Fruit fly (Drosophila melanogaster) whole organism, embryonic: ENCODE measurements around the gene CG43134.
A peak's percentile ranks its signal among the peaks of the same experiment; 100 is the strongest.

Experiments
- Abd-B ChIP-seq: fragments of 200-800 bp; sonication (Bioruptor generic); optimal IDR thresholded peaks from 2 replicates; lab custom pipeline; 2018; ENCODE audit warnings: missing biosample characterization, mild to moderate bottlenecking, missing genetic modification characterization, moderate library complexity
- Ada2b ChIP-seq: fragments of 200-800 bp; sonication (Bioruptor generic); IDR thresholded peaks from 2 replicates; pipeline ENCODE4 v1.3.6; 2022; ENCODE audit warnings: missing biosample characterization, missing genetic modification characterization
- Antp ChIP-seq: fragments of 200-800 bp; sonication (Bioruptor generic); optimal IDR thresholded peaks from 3 replicates; lab custom pipeline; 2016; ENCODE audit warnings: missing biosample characterization, missing genetic modification characterization
- Awh ChIP-seq: fragments of 200-800 bp; sonication (Bioruptor generic); IDR thresholded peaks from 2 replicates; pipeline ENCODE4, ENCODE4 v1.3.6; 2022; ENCODE audit warnings: missing biosample characterization, missing genetic modification characterization
- BEAF-32 ChIP-seq: fragments of 200-800 bp; sonication (Bioruptor generic); optimal IDR thresholded peaks from 3 replicates; lab custom pipeline; 2017; ENCODE audit warnings: missing biosample characterization, missing genetic modification characterization, mild to moderate bottlenecking, moderate library complexity, missing genetic modification reagents
- CG11504 ChIP-seq: fragments of 200-800 bp; sonication (Bioruptor generic); optimal IDR thresholded peaks from 3 replicates; lab custom pipeline; 2019; ENCODE audit warnings: missing biosample characterization, mild to moderate bottlenecking, missing genetic modification characterization, moderate library complexity
- CG12219 ChIP-seq: fragments of 200-800 bp; sonication (Bioruptor generic); optimal IDR thresholded peaks from 3 replicates; lab custom pipeline; 2018; ENCODE audit warnings: missing biosample characterization, mild to moderate bottlenecking, missing genetic modification characterization
- CG13296 ChIP-seq: fragments of 200-800 bp; sonication (Bioruptor generic); optimal IDR thresholded peaks from 3 replicates; lab custom pipeline; 2018; ENCODE audit warnings: missing biosample characterization, mild to moderate bottlenecking, missing genetic modification characterization
- CG15269 ChIP-seq: fragments of 200-800 bp; sonication (Bioruptor generic); optimal IDR thresholded peaks from 2 replicates; lab custom pipeline; 2018; ENCODE audit warnings: missing biosample characterization, mild to moderate bottlenecking, missing genetic modification characterization, moderate library complexity
- CG1647 ChIP-seq: fragments of 200-800 bp; sonication (Bioruptor generic); optimal IDR thresholded peaks from 3 replicates; lab custom pipeline; 2016; ENCODE audit warnings: missing biosample characterization, missing genetic modification characterization
- CG17359 ChIP-seq: fragments of 200-800 bp; sonication (Bioruptor generic); optimal IDR thresholded peaks from 3 replicates; lab custom pipeline; 2018; ENCODE audit warnings: missing biosample characterization, mild to moderate bottlenecking, missing genetic modification characterization, moderate library complexity
- CG1832 ChIP-seq: fragments of 200-800 bp; sonication (Bioruptor generic); optimal IDR thresholded peaks from 2 replicates; lab custom pipeline; 2017; ENCODE audit warnings: missing biosample characterization, mild to moderate bottlenecking, missing genetic modification characterization, inconsistent platforms
- CG33557 ChIP-seq: fragments of 200-800 bp; sonication (Bioruptor generic); optimal IDR thresholded peaks from 2 replicates; lab custom pipeline; 2019; ENCODE audit warnings: missing biosample characterization, mild to moderate bottlenecking, missing genetic modification characterization, moderate library complexity
- CG3407 ChIP-seq: fragments of 200-800 bp; sonication (Bioruptor generic); optimal IDR thresholded peaks from 2 replicates; lab custom pipeline; 2018; ENCODE audit warnings: missing biosample characterization, mild to moderate bottlenecking, missing genetic modification characterization
- CG34224 ChIP-seq: fragments of 200-800 bp; sonication (Bioruptor generic); IDR thresholded peaks from 3 replicates; pipeline ENCODE4 v1.3.6; 2022; ENCODE audit warnings: missing biosample characterization, missing genetic modification characterization; ENCODE audit not compliant: partially characterized antibody
- CG3726 ChIP-seq: fragments of 200-800 bp; sonication (Bioruptor generic); IDR thresholded peaks from 3 replicates; pipeline ENCODE4, ENCODE4 v1.3.6; 2022; ENCODE audit warnings: missing biosample characterization, missing genetic modification characterization
- CG3847 ChIP-seq: fragments of 200-800 bp; sonication (Bioruptor generic); IDR thresholded peaks from 2 replicates; pipeline ENCODE4 v1.3.6; 2022; ENCODE audit warnings: missing biosample characterization, missing genetic modification characterization
- CG4707 ChIP-seq: fragments of 200-800 bp; sonication (Bioruptor generic); optimal IDR thresholded peaks from 2 replicates; lab custom pipeline; 2018; ENCODE audit warnings: missing biosample characterization, mild to moderate bottlenecking, missing genetic modification characterization, moderate library complexity
- CG4730 ChIP-seq: fragments of 200-800 bp; sonication (Bioruptor generic); IDR thresholded peaks from 2 replicates; pipeline ENCODE4 v1.3.6; 2022; ENCODE audit warnings: missing biosample characterization, missing genetic modification characterization
- CG6175 ChIP-seq: fragments of 200-800 bp; sonication (Bioruptor generic); IDR thresholded peaks from 3 replicates; pipeline ENCODE4 v1.3.6; 2022; ENCODE audit warnings: missing biosample characterization, missing genetic modification characterization
- CG6254 ChIP-seq: fragments of 200-800 bp; sonication (Bioruptor generic); optimal IDR thresholded peaks from 3 replicates; lab custom pipeline; 2017; ENCODE audit warnings: mild to moderate bottlenecking, missing biosample characterization, missing genetic modification reagents, missing genetic modification characterization
- CTCF ChIP-seq: fragments of 200-800 bp; sonication (Bioruptor generic); optimal IDR thresholded peaks from 2 replicates; lab custom pipeline; 2017; ENCODE audit warnings: missing biosample characterization, mild to moderate bottlenecking, missing genetic modification characterization, moderate library complexity
- H15 ChIP-seq: fragments of 200-800 bp; sonication (Bioruptor generic); IDR thresholded peaks from 3 replicates; pipeline ENCODE4 v1.3.6; 2022; ENCODE audit warnings: missing biosample characterization, missing genetic modification characterization
- MESR4 ChIP-seq: fragments of 200-800 bp; sonication (Bioruptor generic); optimal IDR thresholded peaks from 2 replicates; lab custom pipeline; 2018; ENCODE audit warnings: missing biosample characterization, mild to moderate bottlenecking, missing genetic modification characterization, moderate library complexity
- Mes4 ChIP-seq: fragments of 200-800 bp; sonication (Bioruptor generic); optimal IDR thresholded peaks from 2 replicates; lab custom pipeline; 2016; ENCODE audit warnings: missing biosample characterization, missing genetic modification characterization
- Neu2 ChIP-seq: fragments of 200-800 bp; sonication (Bioruptor generic); optimal IDR thresholded peaks from 3 replicates; lab custom pipeline; 2016; ENCODE audit warnings: missing biosample characterization, missing genetic modification characterization, borderline replicate concordance
- Nf-YB ChIP-seq: fragments of 200-800 bp; sonication (Bioruptor generic); optimal IDR thresholded peaks from 3 replicates; lab custom pipeline; 2019; ENCODE audit warnings: missing biosample characterization, mild to moderate bottlenecking, missing genetic modification characterization, moderate library complexity
- Oaz ChIP-seq: fragments of 200-800 bp; sonication (Bioruptor generic); IDR thresholded peaks from 2 replicates; pipeline ENCODE4 v1.3.6; 2022; ENCODE audit warnings: missing biosample characterization, missing genetic modification characterization
- Oli ChIP-seq: fragments of 200-800 bp; sonication (Bioruptor generic); optimal IDR thresholded peaks from 2 replicates; lab custom pipeline; 2018; ENCODE audit warnings: missing biosample characterization, mild to moderate bottlenecking, missing genetic modification characterization, moderate library complexity
- TFAM ChIP-seq: fragments of 200-800 bp; sonication (Bioruptor generic); optimal IDR thresholded peaks from 2 replicates; lab custom pipeline; 2017; ENCODE audit warnings: missing biosample characterization, missing genetic modification characterization, inconsistent platforms
- Usf ChIP-seq: fragments of 200-800 bp; sonication (Bioruptor generic); optimal IDR thresholded peaks from 2 replicates; lab custom pipeline; 2017; ENCODE audit warnings: missing genotype, missing biosample characterization, missing genetic modification characterization
- ase ChIP-seq: fragments of 200-800 bp; sonication (Bioruptor generic); IDR thresholded peaks from 3 replicates; pipeline ENCODE4 v1.3.6; 2022; ENCODE audit warnings: missing biosample characterization, missing genetic modification characterization
- crol ChIP-seq: fragments of 200-800 bp; sonication (Bioruptor generic); IDR thresholded peaks from 2 replicates; pipeline ENCODE4 v1.3.6; 2022; ENCODE audit warnings: missing biosample characterization, missing genetic modification characterization
- da ChIP-seq: fragments of 200-800 bp; sonication (Bioruptor generic); optimal IDR thresholded peaks from 2 replicates; lab custom pipeline; 2016; ENCODE audit warnings: missing biosample characterization, missing genetic modification characterization
- disco-r ChIP-seq: fragments of 200-800 bp; sonication (Bioruptor generic); optimal IDR thresholded peaks from 2 replicates; lab custom pipeline; 2016; ENCODE audit warnings: missing biosample characterization, missing genetic modification characterization
- dm ChIP-seq: fragments of 200-800 bp; sonication (Bioruptor generic); optimal IDR thresholded peaks from 3 replicates; lab custom pipeline; 2016; ENCODE audit warnings: missing biosample characterization, missing genetic modification characterization
- eve ChIP-seq, 2 experiments: fragments of >200 bp; optimal IDR thresholded peaks; 2 replicates each; lab custom pipeline; 2017; ENCODE audit warnings: missing biosample characterization in 2 of 2, missing genetic modification characterization in 2 of 2
- ewg ChIP-seq: fragments of 200-800 bp; sonication (Bioruptor generic); optimal IDR thresholded peaks from 3 replicates; lab custom pipeline; 2017; ENCODE audit warnings: mild to moderate bottlenecking, missing biosample characterization, missing genetic modification reagents, missing genetic modification characterization
- her ChIP-seq: fragments of 200-800 bp; sonication (Bioruptor generic); optimal IDR thresholded peaks from 2 replicates; lab custom pipeline; 2016; ENCODE audit warnings: missing biosample characterization, missing genetic modification characterization
- klu ChIP-seq: fragments of 200-800 bp; sonication (Bioruptor generic); IDR thresholded peaks from 2 replicates; pipeline ENCODE4 v1.3.6; 2022; ENCODE audit warnings: missing biosample characterization, missing genetic modification characterization
- mirr ChIP-seq: fragments of 200-800 bp; sonication (Bioruptor generic); optimal IDR thresholded peaks from 3 replicates; lab custom pipeline; 2018; ENCODE audit warnings: missing biosample characterization, mild to moderate bottlenecking, missing genetic modification characterization
- nau ChIP-seq: fragments of 200-800 bp; sonication (Bioruptor generic); optimal IDR thresholded peaks from 3 replicates; lab custom pipeline; 2017; ENCODE audit warnings: missing biosample characterization, mild to moderate bottlenecking, missing genetic modification characterization, missing genetic modification reagents
- oc ChIP-seq: fragments of 200-800 bp; sonication (Bioruptor generic); optimal IDR thresholded peaks from 2 replicates; lab custom pipeline; 2018; ENCODE audit warnings: missing biosample characterization, mild to moderate bottlenecking, missing genetic modification characterization, moderate library complexity
- onecut ChIP-seq: fragments of 200-800 bp; sonication (Bioruptor generic); IDR thresholded peaks from 2 replicates; pipeline ENCODE4 v1.3.6; 2022; ENCODE audit warnings: missing biosample characterization, missing genetic modification characterization
- otp ChIP-seq: fragments of 200-800 bp; sonication (Bioruptor generic); IDR thresholded peaks from 3 replicates; pipeline ENCODE4, ENCODE4 v1.3.6; 2022; ENCODE audit warnings: missing biosample characterization, missing genetic modification characterization
- pfk ChIP-seq: fragments of 200-800 bp; sonication (Bioruptor generic); optimal IDR thresholded peaks from 2 replicates; lab custom pipeline; 2018; ENCODE audit warnings: missing biosample characterization, mild to moderate bottlenecking, missing genetic modification characterization, moderate library complexity
- sens-2 ChIP-seq: fragments of 200-800 bp; sonication (Bioruptor generic); IDR thresholded peaks from 2 replicates; pipeline ENCODE4 v1.3.6; 2022; ENCODE audit warnings: missing biosample characterization, missing genetic modification characterization
- sisA ChIP-seq: fragments of 200-800 bp; sonication (Bioruptor generic); IDR thresholded peaks from 2 replicates; pipeline ENCODE4 v1.3.6; 2022; ENCODE audit warnings: missing biosample characterization, missing genetic modification characterization
- slp2 ChIP-seq: fragments of 200-800 bp; sonication (Bioruptor generic); optimal IDR thresholded peaks from 2 replicates; lab custom pipeline; 2016; ENCODE audit warnings: missing biosample characterization, missing genetic modification characterization
- sob ChIP-seq: fragments of 200-800 bp; sonication (Bioruptor generic); IDR thresholded peaks from 2 replicates; pipeline ENCODE4 v1.3.6; 2022; ENCODE audit warnings: missing biosample characterization, missing genetic modification characterization
- vvl ChIP-seq: fragments of 200-800 bp; sonication (Bioruptor generic); IDR thresholded peaks from 2 replicates; pipeline ENCODE4 v1.3.6; 2022; ENCODE audit warnings: missing biosample characterization, missing genetic modification characterization
- zf30C ChIP-seq: fragments of 200-800 bp; sonication (Bioruptor generic); optimal IDR thresholded peaks from 3 replicates; lab custom pipeline; 2018; ENCODE audit warnings: missing biosample characterization, mild to moderate bottlenecking, missing genetic modification characterization

Gene CG43134

dm6 chrX:4262661-4263060 lies 15.5 kb downstream of the CG43134 start (continued):
- TF ChIP-seq Awh (GFP tag; lab: Robert Waterston, UW) (0 out of 2 replicates have a peak, but pooled peaks have one; percentile 12), onecut (GFP tag; lab: Robert Waterston, UW) (peak; percentile 52), CG1832 (GFP tag; lab: Kevin White, UChicago) (no peak), Abd-B (GFP tag; lab: Kevin White, UChicago) (peak; percentile 26), sisA (GFP tag; lab: Robert Waterston, UW) (peak; percentile 57), klu (0 out of 2 replicates have a peak, but pooled peaks have one; percentile 41), Neu2 (GFP tag; lab: Kevin White, UChicago) (no peak), da (GFP tag; lab: Kevin White, UChicago) (no peak), zf30C (GFP tag; lab: Kevin White, UChicago) (no peak), mirr (GFP tag; lab: Kevin White, UChicago) (no peak), CG6175 (0 out of 3 replicates have a peak, but pooled peaks have one; percentile 27), CTCF (GFP tag; lab: Kevin White, UChicago) (no peak), disco-r (GFP tag; lab: Kevin White, UChicago) (no peak), sob (0 out of 2 replicates have a peak, but pooled peaks have one; percentile 49), CG1647 (GFP tag; lab: Kevin White, UChicago) (no peak), CG33557 (GFP tag; lab: Kevin White, UChicago) (no peak), CG13296 (peak; percentile 32), Usf (GFP tag; lab: Kevin White, UChicago) (no peak), dm (GFP tag; lab: Kevin White, UChicago) (no peak), pfk (GFP tag; lab: Kevin White, UChicago) (no peak), Oli (tag; lab: Kevin White, UChicago) (peak; percentile 52), otp (GFP tag; lab: Robert Waterston, UW) (no peak), BEAF-32 (no peak), ewg (GFP tag; lab: Kevin White, UChicago) (peak; percentile 20), CG3847 (peak; percentile 46), crol (GFP tag; lab: Robert Waterston, UW) (no peak), CG17359 (peak; percentile 54), MESR4 (GFP tag; lab: Kevin White, UChicago) (no peak), CG4730 (0 out of 2 replicates have a peak, but pooled peaks have one; percentile 14), sens-2 (no peak), CG15269 (peak; percentile 53), CG4707 (GFP tag; lab: Kevin White, UChicago) (peak; percentile 4), CG3726 (no peak), H15 (GFP tag; lab: Robert Waterston, UW) (no peak), Oaz (GFP tag; lab: Robert Waterston, UW) (0 out of 2 replicates have a peak, but pooled peaks have one; percentile 27), ase (no peak), oc (no peak), her (GFP tag; lab: Kevin White, UChicago) (no peak), eve (GFP tag; optimal IDR thresholded peaks at IDR 0.05; lab: Kevin White, UChicago) (no peak), Ada2b (peak; percentile 33; the same call in 1 of the 2 replicates), CG11504 (tag; lab: Kevin White, UChicago) (peak; percentile 66), vvl (GFP tag; lab: Robert Waterston, UW) (0 out of 2 replicates have a peak, but pooled peaks have one; percentile 12), CG12219 (GFP tag; lab: Kevin White, UChicago) (peak; percentile 43), CG6254 (GFP tag; lab: Kevin White, UChicago) (no peak), CG34224 (GFP tag; lab: Robert Waterston, UW) (no peak), Nf-YB (GFP tag; lab: Kevin White, UChicago) (no peak), CG3407 (GFP tag; lab: Kevin White, UChicago) (no peak), nau (GFP tag; lab: Kevin White, UChicago) (no peak), TFAM (no peak), Mes4 (GFP tag; lab: Kevin White, UChicago) (no peak), Antp (GFP tag; lab: Kevin White, UChicago) (peak; percentile 59), slp2 (GFP tag; lab: Kevin White, UChicago) (no peak)
